Worm (Caenorhabditis elegans): ENCODE measurements around the gene sel-2.

sel-2 gene

DNA sequence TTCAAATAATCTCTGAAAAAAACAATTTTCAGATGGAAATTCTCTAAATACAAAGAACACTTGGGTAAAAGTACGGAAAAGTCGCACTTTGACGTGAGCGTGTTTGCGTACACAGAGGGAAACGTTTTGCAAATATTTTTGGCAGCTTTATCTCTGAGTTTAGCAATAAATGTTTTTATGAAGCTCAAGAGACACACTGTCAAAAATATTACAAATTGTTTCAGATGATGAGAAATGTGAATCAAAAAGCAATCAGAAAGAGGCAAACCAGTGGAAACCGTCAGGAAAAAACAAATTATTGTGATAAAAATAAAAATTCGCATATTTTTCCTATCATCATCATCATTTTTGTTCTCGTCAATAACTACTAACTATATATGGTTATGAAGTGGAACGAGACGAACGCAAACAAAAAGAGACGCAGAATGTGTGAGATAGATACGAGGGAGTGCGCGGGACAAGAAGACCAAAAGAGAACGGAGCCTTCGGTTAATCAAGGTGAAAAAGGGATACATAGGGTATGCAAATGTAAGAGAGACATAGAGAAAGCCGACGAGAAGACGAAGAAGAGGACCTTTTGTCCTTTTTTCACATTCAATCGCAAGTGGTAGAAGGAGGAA, at the start of gene sel-2:
sel-2 (minus strand) TSS at position 51 of the 620 bp plus-strand sequence.
- TF ChIP-seq mep-1 (tag; optimal IDR thresholded peaks at IDR 0.05) (peak; percentile 25), lin-1 (GFP tag; IDR thresholded peaks at IDR 0.05) (no peak), lin-29 (GFP tag; IDR thresholded peaks at IDR 0.05) (no peak), fos-1 (tag; optimal IDR thresholded peaks at IDR 0.05) (no peak), nhr-28 (tag; optimal IDR thresholded peaks at IDR 0.05) (peak; percentile 34), lsy-2 (tag; optimal IDR thresholded peaks at IDR 0.05) (peak in 1 of 2 experiments; percentile 34), fkh-10 (GFP tag; optimal IDR thresholded peaks at IDR 0.05) (peak; percentile 78), zfp-3 (GFP tag; conservative IDR thresholded peaks at IDR 0.05) (no peak), mes-2 (tag; optimal IDR thresholded peaks at IDR 0.05; ENCODE audit: poor library complexity, severe bottlenecking) (peak; percentile 8), skn-1 (tag; optimal IDR thresholded peaks at IDR 0.05) (no peak), ceh-32 (tag; optimal IDR thresholded peaks at IDR 0.05; ENCODE audit: poor library complexity) (no peak), rbr-2 (tag; optimal IDR thresholded peaks at IDR 0.05) (peak; percentile 31), unc-62 (GFP tag; optimal IDR thresholded peaks at IDR 0.05 in 1 of 2) (peak in 1 of 2 experiments; percentile 34), unc-62 (tag; optimal IDR thresholded peaks at IDR 0.05) (no peak), nhr-41 (GFP tag; IDR thresholded peaks at IDR 0.05) (no peak), daf-16 (GFP tag; optimal IDR thresholded peaks at IDR 0.05) (no peak), daf-16 (tag; optimal IDR thresholded peaks at IDR 0.05) (peak; percentile 60), hlh-30 (tag; optimal IDR thresholded peaks at IDR 0.05; ENCODE audit: insufficient read depth) (peak; percentile 11), nhr-77 (tag; optimal IDR thresholded peaks at IDR 0.05) (no peak), dmd-8 (GFP tag; IDR thresholded peaks at IDR 0.05) (no peak), ztf-11 (tag; optimal IDR thresholded peaks at IDR 0.05) (no peak)

DNA sequence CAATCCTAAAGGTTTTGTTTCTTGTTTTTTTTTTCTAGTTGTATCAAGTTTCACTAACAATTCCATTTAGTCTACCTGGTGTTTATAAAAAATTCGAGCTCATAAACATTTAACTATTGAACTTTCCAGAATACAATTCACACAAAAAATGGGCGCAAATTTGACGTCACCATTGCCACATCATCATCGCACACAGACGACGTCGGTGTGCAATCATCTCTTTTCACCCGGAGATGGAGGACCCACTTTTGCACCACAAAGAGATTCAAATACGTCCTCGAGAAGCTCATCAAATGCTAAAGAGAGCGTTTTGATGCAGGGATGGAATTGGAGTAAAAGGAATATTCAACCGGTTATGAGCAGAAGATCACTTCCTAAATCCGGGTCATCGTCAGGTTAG, 47.2 kb upstream of the sel-2 start:
- TF ChIP-seq daf-12 (tag; optimal IDR thresholded peaks at IDR 0.05), result no peak
- no peak for TF ChIP-seq dmd-9 (GFP tag; IDR thresholded peaks at IDR 0.05)
- no peak for TF ChIP-seq zip-11 (GFP tag; IDR thresholded peaks at IDR 0.05)
- peak in 1 of 2 experiments; percentile 65 for TF ChIP-seq unc-62 (GFP tag; optimal IDR thresholded peaks at IDR 0.05 in 1 of 2)
- TF ChIP-seq unc-62 (tag; optimal IDR thresholded peaks at IDR 0.05), result no peak
- TF ChIP-seq aha-1 (tag), result peak; percentile 98
- no peak for TF ChIP-seq lin-39 (tag; optimal IDR thresholded peaks at IDR 0.05)

DNA sequence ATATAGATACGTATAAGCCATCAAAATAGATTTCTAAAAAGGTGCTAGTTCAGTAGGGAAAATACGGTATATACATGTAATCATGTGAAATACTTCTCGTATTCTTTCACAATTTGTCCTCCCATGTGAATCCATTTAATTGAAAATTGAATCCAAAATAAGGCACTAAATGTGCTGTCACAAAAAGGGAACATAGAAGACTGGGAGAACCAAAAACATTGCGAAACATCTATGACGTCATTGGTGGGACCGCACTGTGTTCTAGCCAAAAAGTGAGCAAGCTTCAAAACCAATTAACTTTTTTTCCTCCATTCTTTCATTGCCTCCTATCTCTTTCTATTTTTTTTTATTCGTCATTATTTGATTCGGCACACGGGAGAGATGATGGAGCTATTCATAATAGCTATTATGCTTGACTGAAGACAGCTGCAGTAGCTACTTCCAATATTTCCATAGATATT, 46.2 kb upstream of the sel-2 start, which contains the start of gene cdka-1:
cdka-1 (plus strand) TSS at position 411 of the 461 bp plus-strand sequence.
- TF ChIP-seq ZK337.2 (GFP tag; IDR thresholded peaks at IDR 0.05), result no peak
- TF ChIP-seq rbr-2 (tag; optimal IDR thresholded peaks at IDR 0.05), result peak; percentile 12
- no peak for TF ChIP-seq dmd-9 (GFP tag; IDR thresholded peaks at IDR 0.05)
- TF ChIP-seq nhr-102 (tag; optimal IDR thresholded peaks at IDR 0.05), result no peak
- no peak for TF ChIP-seq dmd-8 (GFP tag; IDR thresholded peaks at IDR 0.05)
- peak in 1 of 2 experiments; percentile 35 for TF ChIP-seq lsy-2 (tag; optimal IDR thresholded peaks at IDR 0.05)
- peak; percentile 9 for TF ChIP-seq hlh-30 (tag; optimal IDR thresholded peaks at IDR 0.05; ENCODE audit: insufficient read depth)
- peak; percentile 81 for TF ChIP-seq ces-1 (GFP tag; optimal IDR thresholded peaks at IDR 0.05)
- TF ChIP-seq unc-62 (GFP tag; optimal IDR thresholded peaks at IDR 0.05 in 1 of 2), result no peak
- no peak for TF ChIP-seq unc-62 (tag; optimal IDR thresholded peaks at IDR 0.05)
- no peak for TF ChIP-seq nhr-11 (tag; optimal IDR thresholded peaks at IDR 0.05)
- no peak for TF ChIP-seq Y75B8A.6 (GFP tag; IDR thresholded peaks at IDR 0.05)
- no peak for TF ChIP-seq hmg-1.1 (GFP tag; IDR thresholded peaks at IDR 0.05)
- TF ChIP-seq mep-1 (tag; optimal IDR thresholded peaks at IDR 0.05), result peak; percentile 15
- TF ChIP-seq F37D6.2 (tag; optimal IDR thresholded peaks at IDR 0.05), result peak; percentile 13
- TF ChIP-seq spr-3 (GFP tag; optimal IDR thresholded peaks at IDR 0.05), result no peak
- no peak for TF ChIP-seq dve-1 (tag; optimal IDR thresholded peaks at IDR 0.05; ENCODE audit: insufficient read depth)
- TF ChIP-seq mxl-3 (GFP tag; optimal IDR thresholded peaks at IDR 0.05), result no peak
- no peak for TF ChIP-seq ceh-44 (GFP tag; IDR thresholded peaks at IDR 0.05)
- 0 out of 2 replicates have a peak, but pooled peaks have one; percentile 31 for TF ChIP-seq ctbp-1 (GFP tag; IDR thresholded peaks at IDR 0.05)
- no peak for TF ChIP-seq aly-2 (tag; optimal IDR thresholded peaks at IDR 0.05)
- no peak for TF ChIP-seq vab-7 (GFP tag; IDR thresholded peaks at IDR 0.05)
- no peak for TF ChIP-seq nhr-237 (tag; optimal IDR thresholded peaks at IDR 0.05)
- no peak for TF ChIP-seq zip-11 (GFP tag; IDR thresholded peaks at IDR 0.05)
